Fruit fly (Drosophila melanogaster): Measurements from ENCODE around the gene CG1986.

Gene CG1986

dm6 chrX:9873917-9874316, 37.0 kb downstream of the CG1986 start, which contains the start of gene CG32695:
Gene CG32695 (minus strand): TSS chrX:9874057.
- no peak for TF ChIP-seq Hnf4 (GFP tag; optimal IDR thresholded peaks at IDR 0.05)
- no peak for TF ChIP-seq Rel (GFP tag; optimal IDR thresholded peaks at IDR 0.05)
- peak; percentile 32 for TF ChIP-seq Rel (tag; optimal IDR thresholded peaks at IDR 0.05)
- no peak for TF ChIP-seq jim (GFP tag; optimal IDR thresholded peaks at IDR 0.05)

dm6 chrX:9871632-9872031, 39.3 kb downstream of the CG1986 start, which contains the start of gene CG45061:
Gene CG45061 (minus strand): TSS chrX:9871702.
- TF ChIP-seq h (GFP tag; optimal IDR thresholded peaks at IDR 0.05), result peak; percentile 33
- no peak for TF ChIP-seq usp (GFP tag; optimal IDR thresholded peaks at IDR 0.05)
- TF ChIP-seq Myc (optimal IDR thresholded peaks at IDR 0.05), result no peak
- no peak for TF ChIP-seq Abd-B (GFP tag; optimal IDR thresholded peaks at IDR 0.05)
- no peak for TF ChIP-seq Hr83 (GFP tag; optimal IDR thresholded peaks at IDR 0.05; ENCODE audit: poor library complexity, severe bottlenecking)
- TF ChIP-seq pan (optimal IDR thresholded peaks at IDR 0.05), result no peak
- TF ChIP-seq Rel (GFP tag; optimal IDR thresholded peaks at IDR 0.05), result no peak
- TF ChIP-seq Rel (tag; optimal IDR thresholded peaks at IDR 0.05), result no peak
- peak; percentile 11 for TF ChIP-seq fru (GFP tag; optimal IDR thresholded peaks at IDR 0.05)
- TF ChIP-seq brk (GFP tag; optimal IDR thresholded peaks at IDR 0.05), result no peak
- no peak for TF ChIP-seq br (GFP tag; optimal IDR thresholded peaks at IDR 0.05)
- TF ChIP-seq Dfd (GFP tag; optimal IDR thresholded peaks at IDR 0.05), result no peak
- TF ChIP-seq tai (GFP tag; optimal IDR thresholded peaks at IDR 0.05), result no peak
- no peak for TF ChIP-seq Dif (GFP tag; optimal IDR thresholded peaks at IDR 0.05; ENCODE audit: partially characterized antibody)
- TF ChIP-seq Hnf4 (GFP tag; optimal IDR thresholded peaks at IDR 0.05), result no peak

- TF ChIP-seq Rel (GFP tag; optimal IDR thresholded peaks at IDR 0.05), result no peak
- peak; percentile 54 for TF ChIP-seq Rel (tag; optimal IDR thresholded peaks at IDR 0.05)
- TF ChIP-seq h (GFP tag; optimal IDR thresholded peaks at IDR 0.05), result peak; percentile 75
- TF ChIP-seq sage (GFP tag; optimal IDR thresholded peaks at IDR 0.05), result no peak
- peak; percentile 26 for TF ChIP-seq Myc (optimal IDR thresholded peaks at IDR 0.05)
Observed at dm6 chrX:9868510-9869248, 42.2 kb downstream of the CG1986 start, which contains the start of gene CG45060. Gene CG45060 (minus strand): TSS chrX:9868568.

dm6 chrX:9864882-9865281, 46.0 kb downstream of the CG1986 start, which contains the start of gene Ser7:
Gene Ser7 (plus strand): TSS chrX:9865233.
- no peak for TF ChIP-seq OdsH (GFP tag; optimal IDR thresholded peaks at IDR 0.05)
- TF ChIP-seq lola (GFP tag; optimal IDR thresholded peaks at IDR 0.05), result no peak
- TF ChIP-seq dl (GFP tag; optimal IDR thresholded peaks at IDR 0.05; ENCODE audit: insufficient read depth in 1 of 2, partially characterized antibody in 2 of 2), result no peak
- TF ChIP-seq rgr (GFP tag; optimal IDR thresholded peaks at IDR 0.05), result no peak
- no peak for TF ChIP-seq usp (GFP tag; optimal IDR thresholded peaks at IDR 0.05)
- TF ChIP-seq Rel (GFP tag; optimal IDR thresholded peaks at IDR 0.05), result no peak
- peak; percentile 31 for TF ChIP-seq Rel (tag; optimal IDR thresholded peaks at IDR 0.05)
- no peak for TF ChIP-seq dsf (GFP tag; optimal IDR thresholded peaks at IDR 0.05; ENCODE audit: borderline replicate concordance)
- TF ChIP-seq CG32264 (GFP tag; optimal IDR thresholded peaks at IDR 0.05), result no peak
